Fruit fly (Drosophila melanogaster): ENCODE data around the gene GstT3.

GstT3 gene

dm6 chrX:20426818-20427217, 40.4 kb upstream of the GstT3 start, which contains the start of gene CG15456 (continued):
- no peak for TF ChIP-seq NC2β (GFP tag; optimal IDR thresholded peaks at IDR 0.05)
- no peak for TF ChIP-seq zen (tag; optimal IDR thresholded peaks at IDR 0.05)
- no peak for TF ChIP-seq Adf1 (GFP tag; IDR thresholded peaks at IDR 0.05)
- TF ChIP-seq salm (tag; optimal IDR thresholded peaks at IDR 0.05) = no peak
- no peak for TF ChIP-seq lilli (GFP tag; optimal IDR thresholded peaks at IDR 0.05)
- no peak for TF ChIP-seq nmo (GFP tag; optimal IDR thresholded peaks at IDR 0.05)
- peak; percentile 52; the same call in 1 of the 3 replicates for TF ChIP-seq CG6791 (GFP tag; IDR thresholded peaks at IDR 0.05; ENCODE audit: partially characterized antibody)
- peak; percentile 90 for TF ChIP-seq E2f2 (GFP tag; IDR thresholded peaks at IDR 0.05)
- TF ChIP-seq exex (tag; optimal IDR thresholded peaks at IDR 0.05) = no peak
- no peak for TF ChIP-seq pita (GFP tag; optimal IDR thresholded peaks at IDR 0.05)
- TF ChIP-seq sens (GFP tag) = peak; percentile 78
- TF ChIP-seq Sry-δ (GFP tag; optimal IDR thresholded peaks at IDR 0.05) = peak; percentile 14
- TF ChIP-seq CG30431 (GFP tag; optimal IDR thresholded peaks at IDR 0.05) = no peak
- no peak for TF ChIP-seq hkb (optimal IDR thresholded peaks at IDR 0.05)
- no peak for TF ChIP-seq hkb (GFP tag; IDR thresholded peaks at IDR 0.05)
- no peak for TF ChIP-seq C15 (GFP tag; IDR thresholded peaks at IDR 0.05)
- no peak for TF ChIP-seq Optix (GFP tag; IDR thresholded peaks at IDR 0.05)
- no peak for TF ChIP-seq CG12744 (GFP tag; optimal IDR thresholded peaks at IDR 0.05)
- no peak for TF ChIP-seq jing (GFP tag; optimal IDR thresholded peaks at IDR 0.05)
- TF ChIP-seq CG30020 (tag; optimal IDR thresholded peaks at IDR 0.05) = no peak
- peak; percentile 78 for TF ChIP-seq CG13287 (GFP tag; IDR thresholded peaks at IDR 0.05; ENCODE audit: partially characterized antibody)
- TF ChIP-seq B-H2 (GFP tag; optimal IDR thresholded peaks at IDR 0.05) = no peak
- TF ChIP-seq hbn (GFP tag; IDR thresholded peaks at IDR 0.05; ENCODE audit: partially characterized antibody) = peak; percentile 24; the same call in 1 of the 2 replicates
- no peak for TF ChIP-seq CG11398 (GFP tag; optimal IDR thresholded peaks at IDR 0.05)
- TF ChIP-seq Dp (GFP tag; optimal IDR thresholded peaks at IDR 0.05) = peak; percentile 82
- no peak for TF ChIP-seq jigr1 (GFP tag; IDR thresholded peaks at IDR 0.05)
- no peak for TF ChIP-seq Jarid2 (GFP tag; optimal IDR thresholded peaks at IDR 0.05)
- TF ChIP-seq amos (GFP tag; IDR thresholded peaks at IDR 0.05; ENCODE audit: partially characterized antibody) = peak; percentile 44; the same call in 1 of the 2 replicates
- TF ChIP-seq bbx (GFP tag; IDR thresholded peaks at IDR 0.05; ENCODE audit: partially characterized antibody) = 0 out of 2 replicates have a peak, but pooled peaks have one; percentile 12
- TF ChIP-seq bowl (GFP tag; IDR thresholded peaks at IDR 0.05) = no peak
- no peak for TF ChIP-seq fru (optimal IDR thresholded peaks at IDR 0.05)
- no peak for TF ChIP-seq CG7271 (tag; optimal IDR thresholded peaks at IDR 0.05)
- no peak for TF ChIP-seq fd64A (GFP tag; optimal IDR thresholded peaks at IDR 0.05)
- TF ChIP-seq sna (GFP tag; IDR thresholded peaks at IDR 0.05; ENCODE audit: partially characterized antibody) = peak; percentile 41
- TF ChIP-seq cas (GFP tag; IDR thresholded peaks at IDR 0.05) = no peak
- TF ChIP-seq CG32767 (GFP tag; IDR thresholded peaks at IDR 0.05) = no peak
- peak; percentile 64 for TF ChIP-seq CG16813 (GFP tag; IDR thresholded peaks at IDR 0.05; ENCODE audit: partially characterized antibody)
- no peak for TF ChIP-seq CG14014 (GFP tag; IDR thresholded peaks at IDR 0.05)
- TF ChIP-seq ato (GFP tag; IDR thresholded peaks at IDR 0.05; ENCODE audit: partially characterized antibody) = peak; percentile 88
- TF ChIP-seq HmgZ (tag; optimal IDR thresholded peaks at IDR 0.05) = no peak
- no peak for TF ChIP-seq CrebB (tag; optimal IDR thresholded peaks at IDR 0.05)
- TF ChIP-seq psq (GFP tag; optimal IDR thresholded peaks at IDR 0.05) = no peak
- no peak for TF ChIP-seq dan (GFP tag; IDR thresholded peaks at IDR 0.05)
- TF ChIP-seq E2f1 (GFP tag; IDR thresholded peaks at IDR 0.05) = no peak
- TF ChIP-seq scrt (GFP tag; optimal IDR thresholded peaks at IDR 0.05) = no peak
- 0 out of 2 replicates have a peak, but pooled peaks have one; percentile 18 for TF ChIP-seq inv (GFP tag; IDR thresholded peaks at IDR 0.05; ENCODE audit: partially characterized antibody)
- no peak for TF ChIP-seq Dip2 (GFP tag; IDR thresholded peaks at IDR 0.05)
- peak; percentile 46 for TF ChIP-seq MESR4 (GFP tag; optimal IDR thresholded peaks at IDR 0.05)
- TF ChIP-seq crp (GFP tag; optimal IDR thresholded peaks at IDR 0.05) = peak; percentile 40 to 89
- TF ChIP-seq Stat92E (GFP tag; optimal IDR thresholded peaks at IDR 0.05) = no peak
- no peak for TF ChIP-seq CG1024 (GFP tag; IDR thresholded peaks at IDR 0.05)

Data from whole organism, embryonic.